Worm (Caenorhabditis elegans) whole organism, L4 larva: Measurements from ENCODE around the gene ocr-2.

Experiments used
- F44E2.7 ChIP-seq: fragments of 200-800 bp; sonication (Bioruptor generic); IDR thresholded peaks from 2 replicates; pipeline ENCODE4 v2.1.2; 2022; ENCODE audit warnings: missing genetic modification characterization, missing compliant biosample characterization
- T20F7.1 ChIP-seq: fragments of 200-800 bp; sonication (Bioruptor generic); optimal IDR thresholded peaks from 2 replicates; lab custom pipeline; 2018; ENCODE audit warnings: mild to moderate bottlenecking, missing genetic modification characterization, missing compliant biosample characterization
- T26A8.4 ChIP-seq: fragments of 200-800 bp; sonication (Bioruptor generic); IDR thresholded peaks from 2 replicates; pipeline ENCODE4 v1.3.6; 2022; ENCODE audit warnings: missing genetic modification characterization, missing compliant biosample characterization
- Y105C5A.15 ChIP-seq: fragments of 200-800 bp; sonication (Bioruptor generic); IDR thresholded peaks from 2 replicates; pipeline ENCODE4 v1.3.6; 2022; ENCODE audit warnings: missing genetic modification characterization, missing compliant biosample characterization
- Y48G9A.11 ChIP-seq: fragments of 200-800 bp; sonication (Bioruptor generic); IDR thresholded peaks from 2 replicates; pipeline ENCODE4 v1.3.6; 2022; ENCODE audit warnings: missing genetic modification reagents, missing genetic modification characterization, missing compliant biosample characterization
- ZK546.5 ChIP-seq, 2 experiments: sonication (generic microtip); optimal IDR thresholded peaks; 2 replicates each; lab custom pipeline; 2017; ENCODE audit warnings: missing biosample characterization in 2 of 2, missing genetic modification characterization in 2 of 2
- aha-1 ChIP-seq: fragments of 150-350 bp; peaks from one replicate; lab custom pipeline; 2014; ENCODE audit warnings: missing biosample characterization, missing genetic modification characterization
- ceh-28 ChIP-seq: fragments of 150-350 bp; optimal IDR thresholded peaks from 2 replicates; lab custom pipeline; 2014; ENCODE audit warnings: missing biosample characterization, missing genetic modification reagents, missing genetic modification characterization
- ceh-32 ChIP-seq: sonication (generic microtip); optimal IDR thresholded peaks from 2 replicates; lab custom pipeline; 2016; ENCODE audit warnings: mild to moderate bottlenecking, missing genetic modification characterization, missing compliant biosample characterization; ENCODE audit not compliant: poor library complexity
- ceh-44 ChIP-seq: fragments of 200-800 bp; sonication (Bioruptor generic); IDR thresholded peaks from 2 replicates; pipeline ENCODE4 v1.3.6; 2022; ENCODE audit warnings: missing genetic modification reagents, missing genetic modification characterization, missing compliant biosample characterization
- ceh-62 ChIP-seq: sonication (generic microtip); optimal IDR thresholded peaks from 2 replicates; lab custom pipeline; 2017; ENCODE audit warnings: missing biosample characterization, missing genetic modification characterization
- ctbp-1 ChIP-seq: fragments of 200-800 bp; sonication (Bioruptor generic); IDR thresholded peaks from 2 replicates; pipeline ENCODE4 v1.3.6; 2022; ENCODE audit warnings: missing genetic modification reagents, missing genetic modification characterization, missing compliant biosample characterization
- daf-12 ChIP-seq: fragments of 150-350 bp; optimal IDR thresholded peaks from 2 replicates; lab custom pipeline; 2014; ENCODE audit warnings: missing biosample characterization, missing genetic modification reagents, missing genetic modification characterization
- daf-16 ChIP-seq, 3 experiments: sonication (generic microtip); optimal IDR thresholded peaks; 2 replicates each; lab custom pipeline; 2016 to 2017; ENCODE audit warnings: missing genetic modification characterization in 3 of 3, missing genetic modification reagents in 3 of 3, mild to moderate bottlenecking in 2 of 3, missing compliant biosample characterization in 2 of 3, missing biosample characterization in 1 of 3, moderate library complexity in 1 of 3
- dmd-6 ChIP-seq: fragments of 200-800 bp; sonication (Bioruptor generic); IDR thresholded peaks from 2 replicates; pipeline ENCODE4 v1.3.6; 2022; ENCODE audit warnings: missing genetic modification reagents, missing genetic modification characterization, missing compliant biosample characterization
- dve-1 ChIP-seq: sonication (generic microtip); optimal IDR thresholded peaks from 2 replicates; lab custom pipeline; 2017; ENCODE audit warnings: antibody characterized with exemption, mild to moderate bottlenecking, missing genetic modification characterization, missing compliant biosample characterization; ENCODE audit not compliant: insufficient read depth
- hlh-11 ChIP-seq: fragments of 200-800 bp; sonication (Bioruptor generic); optimal IDR thresholded peaks from 2 replicates; lab custom pipeline; 2018; ENCODE audit warnings: mild to moderate bottlenecking, missing genetic modification characterization, missing compliant biosample characterization
- hlh-30 ChIP-seq: sonication (generic microtip); optimal IDR thresholded peaks from 2 replicates; lab custom pipeline; 2017; ENCODE audit warnings: antibody characterized with exemption, mild to moderate bottlenecking, missing genetic modification characterization, missing compliant biosample characterization; ENCODE audit not compliant: insufficient read depth
- jun-1 ChIP-seq: fragments of 150-350 bp; optimal IDR thresholded peaks from 2 replicates; lab custom pipeline; 2014; ENCODE audit warnings: missing biosample characterization, missing genetic modification reagents, missing genetic modification characterization
- lin-13 ChIP-seq: fragments of 150-350 bp; optimal IDR thresholded peaks from 2 replicates; lab custom pipeline; 2014; ENCODE audit warnings: missing biosample characterization, missing genetic modification reagents, missing genetic modification characterization
- lin-15B ChIP-seq: fragments of 150-350 bp; sonication (generic microtip); optimal IDR thresholded peaks from 3 replicates; lab custom pipeline; 2014; ENCODE audit warnings: missing biosample characterization, missing genetic modification characterization
- mdl-1 ChIP-seq, 2 experiments: fragments of 150-350 bp in 1 of 2; sonication (generic microtip) in 1 of 2; optimal IDR thresholded peaks; 2 replicates each; lab custom pipeline; 2014 to 2017; ENCODE audit warnings: missing biosample characterization in 2 of 2, missing genetic modification characterization in 2 of 2
- mdt-29 ChIP-seq: fragments of 200-800 bp; sonication (Bioruptor generic); IDR thresholded peaks from 2 replicates; pipeline ENCODE4 v1.3.6; 2022; ENCODE audit warnings: missing genetic modification reagents, missing genetic modification characterization, missing compliant biosample characterization
- mxl-3 ChIP-seq: fragments of 200-800 bp; sonication (Bioruptor generic); optimal IDR thresholded peaks from 2 replicates; lab custom pipeline; 2018; ENCODE audit warnings: mild to moderate bottlenecking, missing genetic modification characterization, missing compliant biosample characterization
- nhr-10 ChIP-seq: fragments of 150-350 bp; optimal IDR thresholded peaks from 2 replicates; lab custom pipeline; 2014; ENCODE audit warnings: missing biosample characterization, missing genetic modification characterization
- nhr-28 ChIP-seq: fragments of 150-350 bp; optimal IDR thresholded peaks from 2 replicates; lab custom pipeline; 2014; ENCODE audit warnings: missing biosample characterization, missing genetic modification characterization
- nhr-41 ChIP-seq: fragments of 200-800 bp; sonication (Bioruptor generic); IDR thresholded peaks from 2 replicates; pipeline ENCODE4 v1.3.6; 2022; ENCODE audit warnings: missing genetic modification reagents, missing genetic modification characterization, missing compliant biosample characterization
- nhr-77 ChIP-seq: fragments of 150-350 bp; optimal IDR thresholded peaks from 2 replicates; lab custom pipeline; 2014; ENCODE audit warnings: missing biosample characterization, missing genetic modification characterization
- pha-4 ChIP-seq, 2 experiments: fragments of 150-350 bp in 1 of 2; fragments of 200-800 bp in 1 of 2; sonication (Bioruptor generic) in 1 of 2; IDR thresholded peaks in 1 of 2; optimal IDR thresholded peaks in 1 of 2; 2 replicates each; pipeline versions ENCODE4 v1.3.6 to Lab custom; 2014 to 2022; ENCODE audit warnings: missing genetic modification characterization in 2 of 2, missing genetic modification reagents in 2 of 2, missing biosample characterization in 1 of 2, missing compliant biosample characterization in 1 of 2
- pqm-1 ChIP-seq: sonication (generic microtip); optimal IDR thresholded peaks from 2 replicates; lab custom pipeline; 2017; ENCODE audit warnings: missing biosample characterization, missing genetic modification characterization
- skn-1 ChIP-seq: fragments of 150-350 bp; optimal IDR thresholded peaks from 2 replicates; lab custom pipeline; 2014; ENCODE audit warnings: missing biosample characterization, missing genetic modification characterization
- snpc-1.2 ChIP-seq: fragments of 200-800 bp; sonication (Bioruptor generic); IDR thresholded peaks from 2 replicates; pipeline ENCODE4 v1.3.6; 2022; ENCODE audit warnings: missing genetic modification reagents, missing genetic modification characterization, missing compliant biosample characterization
- spr-1 ChIP-seq: sonication (generic microtip); optimal IDR thresholded peaks from 2 replicates; lab custom pipeline; 2016; ENCODE audit warnings: mild to moderate bottlenecking, missing genetic modification characterization, missing compliant biosample characterization
- tra-1 ChIP-seq: fragments of 200-800 bp; sonication (Bioruptor generic); IDR thresholded peaks from 2 replicates; pipeline ENCODE4 v1.3.6; 2022; ENCODE audit warnings: missing genetic modification reagents, missing genetic modification characterization, missing compliant biosample characterization
- vab-7 ChIP-seq: fragments of 200-800 bp; sonication (Bioruptor generic); IDR thresholded peaks from 2 replicates; pipeline ENCODE4 v1.3.6; 2022; ENCODE audit warnings: missing genetic modification reagents, missing genetic modification characterization, missing compliant biosample characterization
- zag-1 ChIP-seq: fragments of 150-350 bp; optimal IDR thresholded peaks from 2 replicates; lab custom pipeline; 2014; ENCODE audit warnings: missing biosample characterization, missing genetic modification characterization
- zfp-2 ChIP-seq: sonication (generic microtip); optimal IDR thresholded peaks from 2 replicates; lab custom pipeline; 2016; ENCODE audit warnings: mild to moderate bottlenecking, missing genetic modification characterization, missing compliant biosample characterization
- zip-11 ChIP-seq: fragments of 200-800 bp; sonication (Bioruptor generic); IDR thresholded peaks from 2 replicates; pipeline ENCODE4 v1.3.6; 2022; ENCODE audit warnings: missing genetic modification characterization, missing compliant biosample characterization
- ztf-7 ChIP-seq: fragments of 150-350 bp; optimal IDR thresholded peaks from 2 replicates; lab custom pipeline; 2014; ENCODE audit warnings: missing biosample characterization, missing genetic modification characterization

ocr-2 gene

DNA sequence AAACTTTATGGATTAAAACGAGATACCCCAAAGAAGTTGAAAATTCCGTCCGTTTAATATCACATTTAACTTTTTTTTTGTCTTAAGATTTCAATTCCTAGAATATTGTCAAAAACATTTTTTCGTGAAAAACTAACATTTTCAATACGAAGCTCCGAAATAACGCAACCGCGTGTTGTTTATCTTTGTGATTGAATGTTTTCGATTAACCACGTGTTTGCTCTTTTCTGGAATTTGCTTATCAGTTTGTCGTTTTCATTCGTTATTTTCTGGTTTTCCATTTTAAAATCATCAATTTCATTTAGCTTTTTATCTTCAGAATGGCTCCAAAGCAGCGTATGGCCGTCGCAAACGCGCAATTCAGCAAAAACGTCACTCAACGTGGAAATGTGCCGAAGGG, 5.5 kb upstream of the ocr-2 start, which contains the start of gene serp-1.2 (continued):
- TF ChIP-seq nhr-41 (GFP tag; lab: Robert Waterston, UW), result no peak
- TF ChIP-seq nhr-77 (tag; lab: Kevin White, UChicago), result no peak
- TF ChIP-seq ceh-32 (tag; lab: Kevin White, UChicago), result no peak
- no peak for TF ChIP-seq ztf-7
- TF ChIP-seq mdl-1 (tag; optimal IDR thresholded peaks at IDR 0.05; lab: Kevin White, UChicago), result peak in 1 of 2 experiments; percentile 21
- TF ChIP-seq Y48G9A.11 (GFP tag; lab: Robert Waterston, UW), result no peak
- peak; percentile 64 for TF ChIP-seq hlh-11
- TF ChIP-seq zip-11 (GFP tag; lab: Robert Waterston, UW), result no peak
- TF ChIP-seq zfp-2 (tag; lab: Kevin White, UChicago), result no peak
- no peak for TF ChIP-seq aha-1 (tag; lab: Kevin White, UChicago)
- no peak for TF ChIP-seq ceh-44 (GFP tag; lab: Robert Waterston, UW)
- no peak for TF ChIP-seq ceh-28 (tag; lab: Kevin White, UChicago)
- peak; percentile 45 for TF ChIP-seq nhr-28
- TF ChIP-seq mdt-29 (GFP tag; lab: Robert Waterston, UW), result no peak
- no peak for TF ChIP-seq lin-13
- peak; percentile 2 for TF ChIP-seq pqm-1 (tag; lab: Kevin White, UChicago)
- TF ChIP-seq jun-1 (tag; lab: Kevin White, UChicago), result no peak
- TF ChIP-seq, all 104 proteins: peak for 11

DNA sequence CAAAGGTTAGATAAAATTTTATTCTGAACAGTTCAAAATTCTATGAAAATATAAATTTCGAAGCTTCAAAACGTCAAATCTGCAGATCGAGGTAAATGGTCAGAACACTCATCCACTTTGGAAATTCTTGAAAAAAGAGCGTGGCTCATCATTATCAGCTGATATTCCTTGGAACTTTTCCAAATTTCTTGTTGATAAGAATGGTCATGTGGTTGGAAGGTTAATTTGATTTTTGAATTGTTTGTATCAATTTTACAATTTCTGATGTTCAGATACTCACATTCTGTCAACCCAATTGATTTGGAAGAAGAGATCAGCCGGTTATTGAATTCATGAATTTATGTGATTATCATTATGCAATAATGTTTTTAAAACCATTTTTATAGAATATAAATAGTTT, 3.2 kb upstream of the ocr-2 start:
- TF ChIP-seq T20F7.1, result no peak
- TF ChIP-seq daf-12 (tag; lab: Kevin White, UChicago), result no peak
- peak; percentile 11 for TF ChIP-seq hlh-30 (tag; lab: Kevin White, UChicago)
- no peak for TF ChIP-seq daf-16 (GFP tag; optimal IDR thresholded peaks at IDR 0.05; lab: Kevin White, UChicago)
- peak; percentile 62 for TF ChIP-seq daf-16 (tag; optimal IDR thresholded peaks at IDR 0.05; lab: Kevin White, UChicago)
- TF ChIP-seq dve-1, result peak; percentile 43
- peak; percentile 36 for TF ChIP-seq dmd-6 (GFP tag; lab: Robert Waterston, UW)
- peak; percentile 25 for TF ChIP-seq nhr-28

DNA sequence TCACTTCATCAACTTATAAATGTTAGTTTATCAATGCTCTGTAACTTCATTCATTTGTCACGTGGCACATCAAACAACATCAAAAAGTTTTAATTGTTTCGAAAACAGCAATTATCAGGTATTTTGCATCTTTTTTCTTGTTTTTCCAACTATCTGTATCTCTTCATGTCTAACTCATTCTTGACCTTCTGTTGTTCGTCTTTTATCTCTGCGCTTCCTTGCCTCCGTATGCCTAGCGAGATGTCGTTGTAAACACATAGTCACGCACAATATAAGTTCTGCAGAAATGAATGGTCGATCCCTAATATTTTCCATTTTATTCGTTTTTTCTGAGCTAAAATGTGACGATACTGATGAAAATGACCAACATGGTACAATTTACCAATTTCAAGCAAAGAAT, 2.1 kb upstream of the ocr-2 start, which contains the start of gene gpx-6:
Gene gpx-6 (plus strand): TSS at position 257 of the 400 bp plus-strand sequence.
- no peak for TF ChIP-seq snpc-1.2 (GFP tag; lab: Robert Waterston, UW)
- TF ChIP-seq vab-7, result no peak
- peak in 1 of 2 experiments; percentile 48 for TF ChIP-seq mdl-1 (tag; optimal IDR thresholded peaks at IDR 0.05; lab: Kevin White, UChicago)
- no peak for TF ChIP-seq nhr-10 (tag; lab: Kevin White, UChicago)
- no peak for TF ChIP-seq Y105C5A.15 (GFP tag; lab: Robert Waterston, UW)
- TF ChIP-seq zag-1 (tag; lab: Kevin White, UChicago), result no peak
- no peak for TF ChIP-seq ctbp-1
- no peak for TF ChIP-seq ZK546.5 (tag; optimal IDR thresholded peaks at IDR 0.05; lab: Kevin White, UChicago)
- no peak for TF ChIP-seq skn-1 (tag; lab: Kevin White, UChicago)
- peak; percentile 55 for TF ChIP-seq nhr-28
- TF ChIP-seq pha-4 (GFP tag; IDR thresholded peaks at IDR 0.05; lab: Robert Waterston, UW), result no peak
- no peak for TF ChIP-seq pha-4 (tag; optimal IDR thresholded peaks at IDR 0.05; lab: Kevin White, UChicago)
- TF ChIP-seq lin-15B (tag; lab: Kevin White, UChicago), result no peak
- no peak for TF ChIP-seq F44E2.7
- no peak for TF ChIP-seq daf-16 (GFP tag; optimal IDR thresholded peaks at IDR 0.05; lab: Kevin White, UChicago)
- peak; percentile 86 for TF ChIP-seq daf-16 (tag; optimal IDR thresholded peaks at IDR 0.05; lab: Kevin White, UChicago)
- no peak for TF ChIP-seq zip-11 (GFP tag; lab: Robert Waterston, UW)
- TF ChIP-seq T26A8.4 (GFP tag; lab: Robert Waterston, UW), result no peak
- TF ChIP-seq mxl-3 (GFP tag; lab: Kevin White, UChicago), result no peak
- TF ChIP-seq tra-1 (GFP tag; lab: Robert Waterston, UW), result no peak
- TF ChIP-seq ceh-62 (tag; lab: Kevin White, UChicago), result no peak
- TF ChIP-seq spr-1, result no peak
